Fruit fly (Drosophila melanogaster) whole organism, embryonic: Measurements from ENCODE around the gene Best2.
A peak's percentile ranks its signal among the peaks of the same experiment; 100 is the strongest.

Experiments
- Abd-B ChIP-seq: fragments of 200-800 bp; sonication (Bioruptor generic); optimal IDR thresholded peaks from 2 replicates; lab custom pipeline; 2018; ENCODE audit warnings: missing biosample characterization, mild to moderate bottlenecking, missing genetic modification characterization, moderate library complexity
- Ada2b ChIP-seq: fragments of 200-800 bp; sonication (Bioruptor generic); IDR thresholded peaks from 2 replicates; pipeline ENCODE4 v1.3.6; 2022; ENCODE audit warnings: missing biosample characterization, missing genetic modification characterization
- B-H1 ChIP-seq: fragments of 200-800 bp; sonication (Bioruptor generic); IDR thresholded peaks from 3 replicates; pipeline ENCODE4 v1.3.6; 2022; ENCODE audit warnings: missing biosample characterization, missing genetic modification characterization
- CG11504 ChIP-seq: fragments of 200-800 bp; sonication (Bioruptor generic); optimal IDR thresholded peaks from 3 replicates; lab custom pipeline; 2019; ENCODE audit warnings: missing biosample characterization, mild to moderate bottlenecking, missing genetic modification characterization, moderate library complexity
- CG13424 ChIP-seq: fragments of 200-800 bp; sonication (Bioruptor generic); optimal IDR thresholded peaks from 2 replicates; lab custom pipeline; 2019; ENCODE audit warnings: missing biosample characterization, mild to moderate bottlenecking, missing genetic modification characterization, moderate library complexity
- CG14860 ChIP-seq: fragments of 200-800 bp; sonication (Bioruptor generic); IDR thresholded peaks from 3 replicates; pipeline ENCODE4 v1.3.6; 2022; ENCODE audit warnings: missing biosample characterization, missing genetic modification characterization; ENCODE audit not compliant: partially characterized antibody
- CG15073 ChIP-seq: fragments of 200-800 bp; sonication (Bioruptor generic); optimal IDR thresholded peaks from 2 replicates; lab custom pipeline; 2016; ENCODE audit warnings: missing biosample characterization, missing genetic modification characterization
- CG1647 ChIP-seq: fragments of 200-800 bp; sonication (Bioruptor generic); optimal IDR thresholded peaks from 3 replicates; lab custom pipeline; 2016; ENCODE audit warnings: missing biosample characterization, missing genetic modification characterization
- CG17802 ChIP-seq: fragments of 200-800 bp; sonication (Bioruptor generic); optimal IDR thresholded peaks from 2 replicates; lab custom pipeline; 2018; ENCODE audit warnings: missing biosample characterization, mild to moderate bottlenecking, missing genetic modification characterization, moderate library complexity
- CG18619 ChIP-seq: fragments of 200-800 bp; sonication (Bioruptor generic); optimal IDR thresholded peaks from 3 replicates; lab custom pipeline; 2017; ENCODE audit warnings: missing biosample characterization, mild to moderate bottlenecking, missing genetic modification characterization
- CG2120 ChIP-seq: fragments of 200-800 bp; sonication (Bioruptor generic); optimal IDR thresholded peaks from 3 replicates; lab custom pipeline; 2016; ENCODE audit warnings: missing biosample characterization, missing genetic modification characterization
- CG30403 ChIP-seq: fragments of 200-800 bp; sonication (Bioruptor generic); optimal IDR thresholded peaks from 3 replicates; lab custom pipeline; 2016; ENCODE audit warnings: missing biosample characterization, missing genetic modification characterization
- CG34422 ChIP-seq: fragments of 200-800 bp; sonication (Bioruptor generic); IDR thresholded peaks from 3 replicates; pipeline ENCODE4 v1.3.6; 2022; ENCODE audit warnings: missing biosample characterization, missing genetic modification characterization
- CG4730 ChIP-seq: fragments of 200-800 bp; sonication (Bioruptor generic); IDR thresholded peaks from 2 replicates; pipeline ENCODE4 v1.3.6; 2022; ENCODE audit warnings: missing biosample characterization, missing genetic modification characterization
- CG6654 ChIP-seq: fragments of 200-800 bp; sonication (Bioruptor generic); optimal IDR thresholded peaks from 2 replicates; lab custom pipeline; 2017; ENCODE audit warnings: missing biosample characterization, mild to moderate bottlenecking, missing genetic modification characterization
- CG6813 ChIP-seq: fragments of 200-800 bp; sonication (Bioruptor generic); optimal IDR thresholded peaks from 2 replicates; lab custom pipeline; 2017; ENCODE audit warnings: missing biosample characterization, missing genetic modification characterization, mild to moderate bottlenecking, moderate library complexity, missing genetic modification reagents
- CG7786 ChIP-seq: fragments of 200-800 bp; sonication (Bioruptor generic); optimal IDR thresholded peaks from 2 replicates; lab custom pipeline; 2016; ENCODE audit warnings: missing biosample characterization, missing genetic modification characterization
- CG8281 ChIP-seq: fragments of 200-800 bp; sonication (Bioruptor generic); optimal IDR thresholded peaks from 2 replicates; lab custom pipeline; 2018; ENCODE audit warnings: missing biosample characterization, mild to moderate bottlenecking, missing genetic modification characterization, moderate library complexity
- CG9437 ChIP-seq: fragments of 200-800 bp; sonication (Bioruptor generic); optimal IDR thresholded peaks from 2 replicates; lab custom pipeline; 2018; ENCODE audit warnings: missing biosample characterization, mild to moderate bottlenecking, missing genetic modification characterization
- CG9727 ChIP-seq: fragments of 200-800 bp; sonication (Bioruptor generic); optimal IDR thresholded peaks from 3 replicates; lab custom pipeline; 2017; ENCODE audit warnings: missing biosample characterization, mild to moderate bottlenecking, missing genetic modification characterization
- Camta ChIP-seq: fragments of 200-800 bp; sonication (Bioruptor generic); optimal IDR thresholded peaks from 2 replicates; lab custom pipeline; 2016; ENCODE audit warnings: missing biosample characterization, missing genetic modification characterization
- D19B ChIP-seq: fragments of 200-800 bp; sonication (Bioruptor generic); optimal IDR thresholded peaks from 2 replicates; lab custom pipeline; 2017; ENCODE audit warnings: missing biosample characterization, mild to moderate bottlenecking, missing genetic modification characterization
- Doc2 ChIP-seq: fragments of 200-800 bp; sonication (Bioruptor generic); IDR thresholded peaks from 2 replicates; pipeline ENCODE4 v1.3.6; 2022; ENCODE audit warnings: missing biosample characterization, missing genetic modification characterization
- Eip74EF ChIP-seq, 2 experiments: fragments of 200-800 bp in 1 of 2; fragments of >200 bp in 1 of 2; sonication (Bioruptor generic) in 1 of 2; optimal IDR thresholded peaks; 2 replicates each; lab custom pipeline; 2017 to 2019; ENCODE audit warnings: missing biosample characterization in 2 of 2, missing genetic modification characterization in 2 of 2, mild to moderate bottlenecking in 1 of 2, moderate library complexity in 1 of 2
- Hmx ChIP-seq: fragments of 200-800 bp; sonication (Bioruptor generic); optimal IDR thresholded peaks from 2 replicates; lab custom pipeline; 2016; ENCODE audit warnings: missing biosample characterization, missing genetic modification characterization
- Hr78 ChIP-seq, 2 experiments: fragments of 200-800 bp in 1 of 2; fragments of >200 bp in 1 of 2; sonication (Bioruptor generic) in 1 of 2; optimal IDR thresholded peaks; 2 replicates each; lab custom pipeline; 2017 to 2019; ENCODE audit warnings: missing biosample characterization in 2 of 2, missing genetic modification characterization in 2 of 2, mild to moderate bottlenecking in 1 of 2, moderate library complexity in 1 of 2
- Med ChIP-seq: fragments of 200-800 bp; sonication (Bioruptor generic); peaks from one replicate; lab custom pipeline; 2016; ENCODE audit warnings: missing biosample characterization, missing genetic modification characterization, mild to moderate bottlenecking, inconsistent platforms, moderate library complexity
- NC2β ChIP-seq: fragments of 200-800 bp; sonication (Bioruptor generic); optimal IDR thresholded peaks from 2 replicates; lab custom pipeline; 2016; ENCODE audit warnings: missing biosample characterization, missing genetic modification characterization
- NK7.1 ChIP-seq: fragments of 200-800 bp; sonication (Bioruptor generic); optimal IDR thresholded peaks from 3 replicates; lab custom pipeline; 2016; ENCODE audit warnings: missing biosample characterization, missing genetic modification characterization
- Opbp ChIP-seq: fragments of 200-800 bp; sonication (Bioruptor generic); IDR thresholded peaks from 3 replicates; pipeline ENCODE4 v1.3.6; 2022; ENCODE audit warnings: missing biosample characterization, missing genetic modification characterization; ENCODE audit not compliant: partially characterized antibody
- Ravus ChIP-seq: fragments of 200-800 bp; sonication (Bioruptor generic); IDR thresholded peaks from 2 replicates; pipeline ENCODE4 v1.3.6; 2022; ENCODE audit warnings: missing biosample characterization, missing genetic modification characterization
- TFAM ChIP-seq: fragments of 200-800 bp; sonication (Bioruptor generic); optimal IDR thresholded peaks from 2 replicates; lab custom pipeline; 2017; ENCODE audit warnings: missing biosample characterization, missing genetic modification characterization, inconsistent platforms
- Trl ChIP-seq, 3 experiments: fragments of >200 bp in 2 of 3; fragments of 200-800 bp in 1 of 3; sonication (Bioruptor generic) in 1 of 3; optimal IDR thresholded peaks; 2 replicates in 1 of 3; 3 replicates in 2 of 3; lab custom pipeline; 2016 to 2017; ENCODE audit warnings: missing biosample characterization in 1 of 3, missing genetic modification characterization in 1 of 3
- al ChIP-seq: fragments of 200-800 bp; sonication (Bioruptor generic); IDR thresholded peaks from 2 replicates; pipeline ENCODE4 v1.3.6; 2022; ENCODE audit warnings: missing biosample characterization, missing genetic modification characterization
- aop ChIP-seq: fragments of 200-800 bp; sonication (Bioruptor generic); IDR thresholded peaks from 2 replicates; pipeline ENCODE4 v1.3.6; 2022; ENCODE audit warnings: missing biosample characterization, missing genetic modification characterization
- ara ChIP-seq: fragments of 200-800 bp; sonication (Bioruptor generic); IDR thresholded peaks from 2 replicates; pipeline ENCODE4 v1.3.6; 2022; ENCODE audit warnings: missing biosample characterization, missing genetic modification characterization
- ato ChIP-seq: fragments of 200-800 bp; sonication (Bioruptor generic); IDR thresholded peaks from 2 replicates; pipeline ENCODE4 v1.3.6; 2022; ENCODE audit warnings: missing biosample characterization, missing genetic modification characterization; ENCODE audit not compliant: partially characterized antibody
- bbx ChIP-seq: fragments of 200-800 bp; sonication (Bioruptor generic); IDR thresholded peaks from 2 replicates; pipeline ENCODE4 v1.3.6; 2022; ENCODE audit warnings: missing biosample characterization, missing genetic modification characterization; ENCODE audit not compliant: partially characterized antibody
- caup ChIP-seq: fragments of 200-800 bp; sonication (Bioruptor generic); optimal IDR thresholded peaks from 3 replicates; lab custom pipeline; 2017; ENCODE audit warnings: missing biosample characterization, mild to moderate bottlenecking, missing genetic modification characterization, moderate library complexity; ENCODE audit not compliant: severe bottlenecking
- eyg ChIP-seq: fragments of 200-800 bp; sonication (Bioruptor generic); optimal IDR thresholded peaks from 3 replicates; lab custom pipeline; 2016; ENCODE audit warnings: missing biosample characterization, missing genetic modification characterization
- ham ChIP-seq: fragments of 200-800 bp; sonication (Bioruptor generic); IDR thresholded peaks from 2 replicates; pipeline ENCODE4 v1.3.6; 2022; ENCODE audit warnings: missing biosample characterization, missing genetic modification characterization
- hbn ChIP-seq: fragments of 200-800 bp; sonication (Bioruptor generic); IDR thresholded peaks from 2 replicates; pipeline ENCODE4 v1.3.6; 2022; ENCODE audit warnings: missing biosample characterization, missing genetic modification characterization; ENCODE audit not compliant: partially characterized antibody
- mirr ChIP-seq: fragments of 200-800 bp; sonication (Bioruptor generic); optimal IDR thresholded peaks from 3 replicates; lab custom pipeline; 2018; ENCODE audit warnings: missing biosample characterization, mild to moderate bottlenecking, missing genetic modification characterization
- pfk ChIP-seq: fragments of 200-800 bp; sonication (Bioruptor generic); optimal IDR thresholded peaks from 2 replicates; lab custom pipeline; 2018; ENCODE audit warnings: missing biosample characterization, mild to moderate bottlenecking, missing genetic modification characterization, moderate library complexity
- phol ChIP-seq: fragments of 200-800 bp; sonication (Bioruptor generic); optimal IDR thresholded peaks from 3 replicates; lab custom pipeline; 2018; ENCODE audit warnings: missing biosample characterization, mild to moderate bottlenecking, missing genetic modification characterization, moderate library complexity
- schlank ChIP-seq: fragments of 200-800 bp; sonication (Bioruptor generic); optimal IDR thresholded peaks from 2 replicates; lab custom pipeline; 2018; ENCODE audit warnings: missing biosample characterization, mild to moderate bottlenecking, missing genetic modification characterization
- stc ChIP-seq: fragments of 200-800 bp; sonication (Bioruptor generic); IDR thresholded peaks from 2 replicates; pipeline ENCODE4 v1.3.6; 2022; ENCODE audit warnings: missing biosample characterization, missing genetic modification characterization
- tgo ChIP-seq: fragments of 200-800 bp; sonication (Bioruptor generic); IDR thresholded peaks from 3 replicates; pipeline ENCODE4 v1.3.6; 2022; ENCODE audit warnings: missing biosample characterization, missing genetic modification characterization
- tin ChIP-seq: fragments of 200-800 bp; sonication (Bioruptor generic); optimal IDR thresholded peaks from 3 replicates; lab custom pipeline; 2016; ENCODE audit warnings: missing biosample characterization, missing genetic modification characterization
- vfl ChIP-seq: fragments of 200-800 bp; sonication (Bioruptor generic); optimal IDR thresholded peaks from 2 replicates; lab custom pipeline; 2016; ENCODE audit warnings: missing biosample characterization, missing genetic modification characterization

Best2 gene

dm6 chr3L:6217806-6218205, 38.7 kb downstream of the Best2 start, which contains the start of gene LanA (continued):
- TF ChIP-seq ara: no peak
- no peak; the same call in 1 of the 2 replicates for TF ChIP-seq al
- no peak for TF ChIP-seq hbn
- TF ChIP-seq phol (tag; lab: Kevin White, UChicago): no peak
- peak; percentile 67 for TF ChIP-seq CG34422 (GFP tag; lab: Robert Waterston, UW)
- TF ChIP-seq bbx (GFP tag; lab: Robert Waterston, UW): peak; percentile 61
- TF ChIP-seq Ravus (GFP tag; lab: Robert Waterston, UW): no peak
- no peak for TF ChIP-seq CG6813 (GFP tag; lab: Kevin White, UChicago)
- TF ChIP-seq Camta: no peak
- TF ChIP-seq TFAM (GFP tag; lab: Kevin White, UChicago): no peak
- 0 out of 3 replicates have a peak, but pooled peaks have one; percentile 28 for TF ChIP-seq Opbp (GFP tag; lab: Robert Waterston, UW)
- peak; percentile 4 for TF ChIP-seq CG7786 (GFP tag; lab: Kevin White, UChicago)
- TF ChIP-seq Trl (optimal IDR thresholded peaks at IDR 0.05; lab: Kevin White, UChicago): no peak
- TF ChIP-seq Trl (GFP tag; optimal IDR thresholded peaks at IDR 0.05; lab: Kevin White, UChicago): no peak
- peak; percentile 32 for TF ChIP-seq caup (GFP tag; lab: Kevin White, UChicago)
- TF ChIP-seq schlank (tag; lab: Kevin White, UChicago): no peak
- TF ChIP-seq aop (GFP tag; lab: Robert Waterston, UW): peak; percentile 76; the same call in 1 of the 2 replicates
- TF ChIP-seq Ada2b (GFP tag; lab: Robert Waterston, UW): no peak
- TF ChIP-seq CG15073 (GFP tag; lab: Kevin White, UChicago): no peak
- TF ChIP-seq Abd-B (GFP tag; lab: Kevin White, UChicago): no peak
- TF ChIP-seq NC2β (GFP tag; lab: Kevin White, UChicago): no peak
- no peak for TF ChIP-seq CG14860 (GFP tag; lab: Robert Waterston, UW)
- TF ChIP-seq CG6654 (GFP tag; lab: Kevin White, UChicago): no peak
- no peak for TF ChIP-seq tin
- no peak for TF ChIP-seq CG4730 (GFP tag; lab: Robert Waterston, UW)
- no peak for TF ChIP-seq CG13424 (tag; lab: Kevin White, UChicago)
- peak; percentile 87 for TF ChIP-seq Med (GFP tag; lab: Kevin White, UChicago)
- TF ChIP-seq ato (GFP tag; lab: Robert Waterston, UW): 0 out of 2 replicates have a peak, but pooled peaks have one; percentile 45
- TF ChIP-seq Doc2: no peak
- TF ChIP-seq B-H1 (GFP tag; lab: Robert Waterston, UW): no peak
- TF ChIP-seq CG9727 (GFP tag; lab: Kevin White, UChicago): no peak
- TF ChIP-seq tgo: no peak
- TF ChIP-seq eyg: peak; percentile 17
- no peak for TF ChIP-seq Hr78 (GFP tag; optimal IDR thresholded peaks at IDR 0.05; lab: Kevin White, UChicago)
- TF ChIP-seq CG2120 (GFP tag; lab: Kevin White, UChicago): no peak
- peak; percentile 2 for TF ChIP-seq mirr (GFP tag; lab: Kevin White, UChicago)
- no peak for TF ChIP-seq ham (GFP tag; lab: Robert Waterston, UW)
- TF ChIP-seq vfl (GFP tag; lab: Kevin White, UChicago): no peak
- TF ChIP-seq CG8281 (tag; lab: Kevin White, UChicago): no peak
- no peak for TF ChIP-seq CG30403 (GFP tag; lab: Kevin White, UChicago)
- TF ChIP-seq CG11504 (tag; lab: Kevin White, UChicago): no peak
- TF ChIP-seq stc: no peak
- no peak for TF ChIP-seq D19B (GFP tag; lab: Kevin White, UChicago)
- TF ChIP-seq CG9437 (GFP tag; lab: Kevin White, UChicago): no peak
- no peak for TF ChIP-seq Hmx (GFP tag; lab: Kevin White, UChicago)
- TF ChIP-seq CG18619 (GFP tag; lab: Kevin White, UChicago): no peak
- TF ChIP-seq pfk (GFP tag; lab: Kevin White, UChicago): peak; percentile 76
- no peak for TF ChIP-seq CG1647 (GFP tag; lab: Kevin White, UChicago)
- no peak for TF ChIP-seq CG17802
- no peak for TF ChIP-seq Eip74EF (GFP tag; optimal IDR thresholded peaks at IDR 0.05; lab: Kevin White, UChicago)
- no peak for TF ChIP-seq NK7.1
